Worm (Caenorhabditis elegans) whole organism, late embryonic: Measurements from ENCODE around the gene amx-1.

Experiments
- F13H6.1 ChIP-seq: sonication (generic microtip); optimal IDR thresholded peaks from 2 replicates; lab custom pipeline; 2016; ENCODE audit warnings: missing genetic modification characterization, missing compliant biosample characterization
- K02D7.2 ChIP-seq: sonication (generic microtip); optimal IDR thresholded peaks from 2 replicates; lab custom pipeline; 2017; ENCODE audit warnings: mild to moderate bottlenecking, missing genetic modification characterization, missing compliant biosample characterization
- K09A11.1 ChIP-seq: sonication (generic microtip); optimal IDR thresholded peaks from 2 replicates; lab custom pipeline; 2017; ENCODE audit warnings: antibody characterized with exemption, mild to moderate bottlenecking, missing genetic modification characterization, missing compliant biosample characterization; ENCODE audit not compliant: insufficient read depth
- T23F11.4 ChIP-seq: fragments of 200-800 bp; sonication (Bioruptor generic); optimal IDR thresholded peaks from 2 replicates; lab custom pipeline; 2018; ENCODE audit warnings: mild to moderate bottlenecking, missing genetic modification characterization, missing compliant biosample characterization
- ahr-1 ChIP-seq: sonication (generic microtip); optimal IDR thresholded peaks from 2 replicates; lab custom pipeline; 2016; ENCODE audit warnings: missing genetic modification characterization, missing compliant biosample characterization
- ama-1 ChIP-seq: fragments of 150-350 bp; optimal IDR thresholded peaks from 2 replicates; lab custom pipeline; 2014
- ceh-14 ChIP-seq: sonication (generic microtip); optimal IDR thresholded peaks from 2 replicates; lab custom pipeline; 2016; ENCODE audit warnings: missing genotype, missing genetic modification characterization, missing compliant biosample characterization
- ceh-22 ChIP-seq: sonication (generic microtip); optimal IDR thresholded peaks from 2 replicates; lab custom pipeline; 2017; ENCODE audit warnings: missing biosample characterization, missing genetic modification characterization
- ceh-30 ChIP-seq: fragments of 150-350 bp; optimal IDR thresholded peaks from 2 replicates; lab custom pipeline; 2014; ENCODE audit warnings: missing biosample characterization, missing genetic modification characterization
- ceh-34 ChIP-seq: sonication (generic microtip); optimal IDR thresholded peaks from 2 replicates; lab custom pipeline; 2016; ENCODE audit warnings: mild to moderate bottlenecking, missing genetic modification characterization, missing compliant biosample characterization
- ceh-45 ChIP-seq: fragments of 200-800 bp; sonication (Bioruptor generic); IDR thresholded peaks from 2 replicates; pipeline ENCODE4 v1.3.6; 2022; ENCODE audit warnings: missing genetic modification reagents, missing genetic modification characterization, missing compliant biosample characterization
- ceh-48 ChIP-seq: sonication (generic microtip); optimal IDR thresholded peaks from 2 replicates; lab custom pipeline; 2016; ENCODE audit warnings: missing genetic modification characterization, inconsistent platforms, missing compliant biosample characterization
- ceh-6 ChIP-seq: fragments of 200-800 bp; sonication (Bioruptor generic); optimal IDR thresholded peaks from 2 replicates; lab custom pipeline; 2018; ENCODE audit warnings: mild to moderate bottlenecking, missing genetic modification characterization, missing compliant biosample characterization
- ceh-9 ChIP-seq: sonication (generic microtip); optimal IDR thresholded peaks from 2 replicates; lab custom pipeline; 2016; ENCODE audit warnings: mild to moderate bottlenecking, missing genetic modification characterization, inconsistent platforms, missing compliant biosample characterization
- dmd-4 ChIP-seq: sonication (generic microtip); optimal IDR thresholded peaks from 2 replicates; lab custom pipeline; 2016; ENCODE audit warnings: borderline replicate concordance, missing genetic modification characterization, missing compliant biosample characterization
- elt-2 ChIP-seq: sonication (generic microtip); optimal IDR thresholded peaks from 2 replicates; lab custom pipeline; 2016; ENCODE audit warnings: missing genetic modification reagents, missing genetic modification characterization, missing compliant biosample characterization
- ets-4 ChIP-seq: sonication (generic microtip); optimal IDR thresholded peaks from 2 replicates; lab custom pipeline; 2016; ENCODE audit warnings: missing genetic modification characterization, missing compliant biosample characterization
- fax-1 ChIP-seq: sonication (generic microtip); optimal IDR thresholded peaks from 2 replicates; lab custom pipeline; 2016; ENCODE audit warnings: missing genotype, missing genetic modification characterization, missing compliant biosample characterization
- hlh-15 ChIP-seq: sonication (generic microtip); optimal IDR thresholded peaks from 2 replicates; lab custom pipeline; 2016; ENCODE audit warnings: missing genetic modification characterization, missing compliant biosample characterization
- hlh-30 ChIP-seq: sonication (generic microtip); optimal IDR thresholded peaks from 2 replicates; lab custom pipeline; 2017; ENCODE audit warnings: antibody characterized with exemption, missing genetic modification characterization, missing compliant biosample characterization; ENCODE audit not compliant: insufficient read depth
- hlh-8 ChIP-seq: sonication (generic microtip); optimal IDR thresholded peaks from 2 replicates; lab custom pipeline; 2016; ENCODE audit warnings: missing genotype, missing genetic modification characterization, missing compliant biosample characterization
- lim-6 ChIP-seq: sonication (generic microtip); optimal IDR thresholded peaks from 2 replicates; lab custom pipeline; 2016; ENCODE audit warnings: missing genetic modification characterization, missing compliant biosample characterization
- lin-11 ChIP-seq: fragments of 200-800 bp; sonication (Bioruptor generic); optimal IDR thresholded peaks from 2 replicates; lab custom pipeline; 2018; ENCODE audit warnings: mild to moderate bottlenecking, missing genetic modification characterization, missing compliant biosample characterization
- madf-2 ChIP-seq: sonication (generic microtip); optimal IDR thresholded peaks from 2 replicates; lab custom pipeline; 2017; ENCODE audit warnings: missing genetic modification characterization, missing compliant biosample characterization
- mec-3 ChIP-seq: sonication (generic microtip); optimal IDR thresholded peaks from 2 replicates; lab custom pipeline; 2016; ENCODE audit warnings: borderline replicate concordance, missing genetic modification characterization, missing compliant biosample characterization
- npax-4 ChIP-seq: sonication (generic microtip); optimal IDR thresholded peaks from 2 replicates; lab custom pipeline; 2016; ENCODE audit warnings: missing genetic modification characterization, missing compliant biosample characterization
- pat-9 ChIP-seq: fragments of 200-800 bp; sonication (Bioruptor generic); optimal IDR thresholded peaks from 2 replicates; lab custom pipeline; 2018; ENCODE audit warnings: mild to moderate bottlenecking, missing genetic modification characterization, moderate library complexity, missing compliant biosample characterization
- pax-1 ChIP-seq: fragments of 150-350 bp; optimal IDR thresholded peaks from 2 replicates; lab custom pipeline; 2014; ENCODE audit warnings: missing biosample characterization, missing genetic modification characterization
- pha-2 ChIP-seq: sonication (generic microtip); optimal IDR thresholded peaks from 2 replicates; lab custom pipeline; 2017; ENCODE audit warnings: mild to moderate bottlenecking, missing genetic modification characterization, missing compliant biosample characterization
- pqm-1 ChIP-seq: sonication (generic microtip); optimal IDR thresholded peaks from 2 replicates; lab custom pipeline; 2016; ENCODE audit warnings: missing genetic modification characterization, missing compliant biosample characterization
- ref-2 ChIP-seq: sonication (generic microtip); optimal IDR thresholded peaks from 2 replicates; lab custom pipeline; 2016; ENCODE audit warnings: missing genetic modification characterization, missing compliant biosample characterization
- rnt-1 ChIP-seq: sonication (generic microtip); optimal IDR thresholded peaks from 2 replicates; lab custom pipeline; 2016; ENCODE audit warnings: missing genetic modification characterization, missing compliant biosample characterization
- sdc-2 ChIP-seq: sonication (generic microtip); optimal IDR thresholded peaks from 2 replicates; lab custom pipeline; 2016; ENCODE audit warnings: missing genotype, missing genetic modification characterization, missing compliant biosample characterization
- sox-4 ChIP-seq: sonication (generic microtip); optimal IDR thresholded peaks from 2 replicates; lab custom pipeline; 2017; ENCODE audit warnings: mild to moderate bottlenecking, missing genetic modification characterization, inconsistent platforms, missing compliant biosample characterization
- tbx-2 ChIP-seq: sonication (generic microtip); optimal IDR thresholded peaks from 2 replicates; lab custom pipeline; 2016; ENCODE audit warnings: missing genetic modification characterization, missing compliant biosample characterization
- unc-42 ChIP-seq: sonication (generic microtip); optimal IDR thresholded peaks from 2 replicates; lab custom pipeline; 2016; ENCODE audit warnings: missing genotype, missing genetic modification characterization, missing compliant biosample characterization
- unc-55 ChIP-seq: sonication (generic microtip); optimal IDR thresholded peaks from 2 replicates; lab custom pipeline; 2017; ENCODE audit warnings: missing biosample characterization, missing genetic modification reagents, missing genetic modification characterization
- ztf-16 ChIP-seq: sonication (generic microtip); optimal IDR thresholded peaks from 2 replicates; lab custom pipeline; 2017; ENCODE audit warnings: missing genetic modification characterization, missing compliant biosample characterization

The amx-1 gene

DNA sequence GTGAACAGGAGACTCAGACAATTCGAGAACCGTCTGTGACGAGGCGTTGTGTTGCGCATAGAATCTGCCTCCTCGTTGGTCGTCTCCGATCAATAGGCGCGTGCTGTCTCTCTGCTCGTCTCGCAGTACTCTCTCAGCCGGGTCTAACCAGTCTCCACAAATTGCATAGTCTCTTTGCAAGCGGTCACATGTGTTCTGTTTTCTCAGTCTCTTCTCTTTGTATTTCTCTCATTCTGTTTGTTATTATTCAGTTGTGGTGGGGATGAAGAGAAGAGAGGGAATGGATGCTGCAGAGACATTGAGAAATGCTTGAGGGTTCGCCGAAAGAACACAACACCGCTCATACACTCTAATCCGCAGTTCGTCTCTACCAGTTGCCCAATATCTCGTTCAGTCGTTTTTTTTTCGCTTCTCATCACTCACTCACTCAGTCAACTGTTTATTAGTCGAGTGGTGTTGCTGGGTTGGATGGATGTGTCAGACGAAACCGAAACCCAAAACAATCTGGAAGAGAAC lies 20.8 kb upstream of the amx-1 start (continued):
- no peak for TF ChIP-seq elt-2 (tag; lab: Kevin White, UChicago)
- TF ChIP-seq F13H6.1 (tag; lab: Kevin White, UChicago): peak; percentile 85
- TF ChIP-seq ceh-45 (GFP tag; lab: Robert Waterston, UW): no peak
- peak; percentile 30 for TF ChIP-seq ama-1 (lab: Kevin White, UChicago)
- TF ChIP-seq hlh-30 (tag; lab: Kevin White, UChicago): peak; percentile 100
- TF ChIP-seq ceh-9: no peak
- TF ChIP-seq ceh-30 (tag; lab: Kevin White, UChicago): peak; percentile 94
- peak; percentile 37 for TF ChIP-seq hlh-8 (tag; lab: Kevin White, UChicago)
- no peak for TF ChIP-seq K02D7.2 (tag; lab: Kevin White, UChicago)
- TF ChIP-seq ztf-16 (tag; lab: Kevin White, UChicago): no peak
- TF ChIP-seq lin-11 (tag; lab: Kevin White, UChicago): no peak
- TF ChIP-seq tbx-2: peak; percentile 86
- TF ChIP-seq ceh-34 (tag; lab: Kevin White, UChicago): peak; percentile 93
- peak; percentile 91 for TF ChIP-seq ref-2 (tag; lab: Kevin White, UChicago)
- peak; percentile 85 for TF ChIP-seq unc-42
- TF ChIP-seq ceh-22 (tag; lab: Kevin White, UChicago): no peak
- peak; percentile 78 for TF ChIP-seq ets-4 (tag; lab: Kevin White, UChicago)
- TF ChIP-seq ceh-6: no peak
- TF ChIP-seq T23F11.4 (GFP tag; lab: Kevin White, UChicago): no peak
- peak; percentile 96 for TF ChIP-seq rnt-1
- peak; percentile 71 for TF ChIP-seq K09A11.1 (tag; lab: Kevin White, UChicago)
- no peak for TF ChIP-seq npax-4 (tag; lab: Kevin White, UChicago)
- peak; percentile 78 for TF ChIP-seq pax-1

DNA sequence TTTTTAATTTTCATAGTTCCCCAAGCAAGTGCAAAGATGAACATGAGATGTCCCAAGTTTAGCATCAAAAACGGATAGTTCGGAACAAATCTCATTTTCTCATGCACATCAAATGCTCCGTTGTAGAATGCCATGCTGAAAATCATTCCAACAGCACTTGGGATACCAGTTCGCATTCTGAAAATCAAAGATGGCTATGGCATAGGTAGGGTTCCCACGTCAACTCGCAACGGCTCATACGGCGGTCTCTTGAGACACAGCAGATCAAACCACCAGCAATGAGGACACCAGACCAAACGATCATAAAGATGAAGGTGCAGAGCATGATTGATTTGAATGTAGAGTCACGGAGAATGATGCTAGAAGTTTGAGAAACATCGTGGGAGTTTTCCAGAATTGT lies 19.1 kb upstream of the amx-1 start:
- no peak for TF ChIP-seq tbx-2
- no peak for TF ChIP-seq sox-4 (tag; lab: Kevin White, UChicago)
- TF ChIP-seq pat-9: no peak
- TF ChIP-seq ama-1 (lab: Kevin White, UChicago): no peak
- TF ChIP-seq unc-55 (GFP tag; lab: Kevin White, UChicago): no peak
- TF ChIP-seq ceh-14: no peak
- TF ChIP-seq fax-1: no peak
- no peak for TF ChIP-seq hlh-15
- TF ChIP-seq ceh-48 (tag; lab: Kevin White, UChicago): no peak
- TF ChIP-seq hlh-8 (tag; lab: Kevin White, UChicago): no peak
- no peak for TF ChIP-seq pha-2 (tag; lab: Kevin White, UChicago)
- TF ChIP-seq sdc-2 (tag; lab: Kevin White, UChicago): no peak
- TF ChIP-seq K09A11.1 (tag; lab: Kevin White, UChicago): no peak
- TF ChIP-seq ceh-45 (GFP tag; lab: Robert Waterston, UW): no peak

DNA sequence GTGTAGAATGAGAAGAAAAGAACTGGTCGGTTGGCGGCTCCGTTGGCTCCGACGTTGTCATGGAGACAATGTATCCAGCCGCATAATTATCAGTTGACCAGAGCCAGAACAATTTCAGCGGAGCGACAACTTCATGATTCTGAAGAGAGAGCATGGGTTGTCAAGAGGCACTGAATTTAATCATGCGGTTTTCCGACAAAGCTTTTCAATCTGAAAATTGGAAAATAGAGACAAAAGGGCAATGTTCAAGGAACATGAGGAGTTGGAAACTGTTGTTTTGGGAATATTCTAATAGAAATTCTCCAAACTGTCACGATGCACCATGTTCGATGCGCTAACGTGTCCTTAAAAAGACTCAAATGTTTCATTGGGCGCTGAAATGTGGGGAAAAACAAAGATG lies 17.8 kb upstream of the amx-1 start, which contains the start of gene xbx-5:
Gene xbx-5 (minus strand): TSS at position 56 of the 400 bp plus-strand sequence.
- TF ChIP-seq hlh-8 (tag; lab: Kevin White, UChicago) (no peak), mec-3 (no peak), tbx-2 (no peak), lim-6 (tag; lab: Kevin White, UChicago) (no peak), ceh-45 (GFP tag; lab: Robert Waterston, UW) (no peak), dmd-4 (no peak), madf-2 (tag; lab: Kevin White, UChicago) (no peak), pqm-1 (tag; lab: Kevin White, UChicago) (no peak), ahr-1 (tag; lab: Kevin White, UChicago) (no peak), ama-1 (lab: Kevin White, UChicago) (no peak), ceh-9 (no peak)
